Worm (Caenorhabditis elegans) whole organism, late embryonic: Measurements from ENCODE around the gene din-1.

Source experiments
- ama-1 ChIP-seq: fragments of 150-350 bp; optimal IDR thresholded peaks from 2 replicates; lab custom pipeline; 2014
- ceh-14 ChIP-seq: sonication (generic microtip); optimal IDR thresholded peaks from 2 replicates; lab custom pipeline; 2016; ENCODE audit warnings: missing genotype, missing genetic modification characterization, missing compliant biosample characterization
- ceh-34 ChIP-seq: sonication (generic microtip); optimal IDR thresholded peaks from 2 replicates; lab custom pipeline; 2016; ENCODE audit warnings: mild to moderate bottlenecking, missing genetic modification characterization, missing compliant biosample characterization
- ceh-6 ChIP-seq: fragments of 200-800 bp; sonication (Bioruptor generic); optimal IDR thresholded peaks from 2 replicates; lab custom pipeline; 2018; ENCODE audit warnings: mild to moderate bottlenecking, missing genetic modification characterization, missing compliant biosample characterization
- dmd-4 ChIP-seq: sonication (generic microtip); optimal IDR thresholded peaks from 2 replicates; lab custom pipeline; 2016; ENCODE audit warnings: borderline replicate concordance, missing genetic modification characterization, missing compliant biosample characterization
- fax-1 ChIP-seq: sonication (generic microtip); optimal IDR thresholded peaks from 2 replicates; lab custom pipeline; 2016; ENCODE audit warnings: missing genotype, missing genetic modification characterization, missing compliant biosample characterization
- gmeb-2 ChIP-seq: sonication (generic microtip); optimal IDR thresholded peaks from 2 replicates; lab custom pipeline; 2016; ENCODE audit warnings: missing genetic modification characterization, inconsistent platforms, missing compliant biosample characterization
- nfya-1 ChIP-seq: sonication (generic microtip); optimal IDR thresholded peaks from 2 replicates; lab custom pipeline; 2017; ENCODE audit warnings: missing genetic modification characterization, mild to moderate bottlenecking, missing compliant biosample characterization, antibody characterized with exemption, moderate library complexity
- nhr-11 ChIP-seq: fragments of 150-350 bp; optimal IDR thresholded peaks from 2 replicates; lab custom pipeline; 2014; ENCODE audit warnings: missing biosample characterization, missing genetic modification characterization
- npax-4 ChIP-seq: sonication (generic microtip); optimal IDR thresholded peaks from 2 replicates; lab custom pipeline; 2016; ENCODE audit warnings: missing genetic modification characterization, missing compliant biosample characterization
- pat-9 ChIP-seq: fragments of 200-800 bp; sonication (Bioruptor generic); optimal IDR thresholded peaks from 2 replicates; lab custom pipeline; 2018; ENCODE audit warnings: mild to moderate bottlenecking, missing genetic modification characterization, moderate library complexity, missing compliant biosample characterization
- pros-1 ChIP-seq: fragments of 150-350 bp; optimal IDR thresholded peaks from 2 replicates; lab custom pipeline; 2014; ENCODE audit warnings: missing biosample characterization, missing genetic modification reagents, missing genetic modification characterization
- ztf-16 ChIP-seq: sonication (generic microtip); optimal IDR thresholded peaks from 2 replicates; lab custom pipeline; 2017; ENCODE audit warnings: missing genetic modification characterization, missing compliant biosample characterization

- TF ChIP-seq nfya-1 (tag; lab: Kevin White, UChicago) (peak; percentile 44), fax-1 (tag; lab: Kevin White, UChicago) (no peak), ceh-34 (peak; percentile 57), ztf-16 (tag; lab: Kevin White, UChicago) (no peak), pat-9 (tag; lab: Kevin White, UChicago) (no peak), dmd-4 (tag; lab: Kevin White, UChicago) (peak; percentile 44), pros-1 (tag; lab: Kevin White, UChicago) (no peak), ceh-6 (GFP tag; lab: Kevin White, UChicago) (no peak), ceh-14 (tag; lab: Kevin White, UChicago) (no peak), nhr-11 (tag; lab: Kevin White, UChicago) (no peak), ama-1 (no peak), gmeb-2 (tag; lab: Kevin White, UChicago) (no peak), npax-4 (tag; lab: Kevin White, UChicago) (no peak)
Observed at ce11 chrII:11619895-11620439, 13.4 kb downstream of the din-1 start.
